Worm (Caenorhabditis elegans): Measurements from ENCODE around the gene K08H2.10.

Gene K08H2.10

DNA sequence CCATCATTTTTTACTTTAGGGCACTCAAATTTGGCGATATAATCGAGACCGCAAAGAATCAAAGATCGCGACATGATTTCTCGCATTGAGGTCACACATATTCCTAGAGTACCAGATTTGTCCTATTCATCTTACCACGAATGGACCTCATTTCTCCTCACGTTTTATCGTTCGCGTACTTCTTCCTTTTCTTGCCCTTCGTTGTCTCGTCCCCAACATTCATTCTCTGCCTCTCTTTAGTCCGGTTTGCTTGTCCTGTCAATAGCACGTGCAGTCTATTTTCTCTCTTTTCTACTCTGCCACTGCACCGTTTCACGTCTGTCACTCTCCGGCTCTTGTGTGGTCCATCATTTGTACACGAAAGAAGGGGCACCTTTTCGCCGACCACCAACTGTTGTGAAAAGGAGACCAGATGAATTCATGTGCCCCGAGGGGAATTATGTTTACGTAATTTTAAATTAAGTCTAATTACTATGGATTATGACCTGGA lies 6.2 kb upstream of the K08H2.10 start (continued):
- TF ChIP-seq isw-1 (GFP tag; IDR thresholded peaks at IDR 0.05), result no peak; the same call in none of the 2 replicates
- peak; percentile 28 for TF ChIP-seq nhr-237 (tag; optimal IDR thresholded peaks at IDR 0.05)
- TF ChIP-seq nhr-20 (tag; optimal IDR thresholded peaks at IDR 0.05), result peak; percentile 89
- peak; percentile 35 for TF ChIP-seq irx-1 (tag; optimal IDR thresholded peaks at IDR 0.05)
- no peak for TF ChIP-seq Y116A8C.19 (tag; optimal IDR thresholded peaks at IDR 0.05; ENCODE audit: borderline replicate concordance)
- TF ChIP-seq C04F5.9 (tag; optimal IDR thresholded peaks at IDR 0.05), result no peak
- peak; percentile 56 for TF ChIP-seq dsc-1 (tag; optimal IDR thresholded peaks at IDR 0.05)
- peak; percentile 34 to 39 for TF ChIP-seq efl-1 (optimal IDR thresholded peaks at IDR 0.05)
- TF ChIP-seq efl-1 (GFP tag; optimal IDR thresholded peaks at IDR 0.05 in 1 of 2), result peak in 1 of 2 experiments; percentile 46
- no peak for TF ChIP-seq ceh-90 (tag; optimal IDR thresholded peaks at IDR 0.05)
- TF ChIP-seq nhr-85 (tag), result peak; percentile 87
- TF ChIP-seq egl-13 (tag; optimal IDR thresholded peaks at IDR 0.05), result no peak
- TF ChIP-seq rnt-1 (tag; optimal IDR thresholded peaks at IDR 0.05), result peak; percentile 82
- TF ChIP-seq lin-13 (GFP tag; optimal IDR thresholded peaks at IDR 0.05), result peak; percentile 25
- TF ChIP-seq sup-37 (GFP tag; optimal IDR thresholded peaks at IDR 0.05), result no peak
- peak; percentile 26 for TF ChIP-seq pag-3 (tag; optimal IDR thresholded peaks at IDR 0.05; ENCODE audit: borderline replicate concordance, insufficient read depth)
- no peak for TF ChIP-seq dpl-1 (GFP tag; optimal IDR thresholded peaks at IDR 0.05)
- TF ChIP-seq aha-1 (tag; optimal IDR thresholded peaks at IDR 0.05), result peak; percentile 26
- TF ChIP-seq ces-1 (GFP tag; optimal IDR thresholded peaks at IDR 0.05), result no peak
- peak; percentile 60 for TF ChIP-seq grh-1 (GFP tag; IDR thresholded peaks at IDR 0.05)
- TF ChIP-seq nhr-12 (tag; optimal IDR thresholded peaks at IDR 0.05), result no peak
- TF ChIP-seq ztf-11 (tag; optimal IDR thresholded peaks at IDR 0.05), result no peak
- no peak for TF ChIP-seq hlh-4 (tag; optimal IDR thresholded peaks at IDR 0.05)
- TF ChIP-seq pqm-1 (tag; optimal IDR thresholded peaks at IDR 0.05), result no peak
- TF ChIP-seq ceh-8 (GFP tag; optimal IDR thresholded peaks at IDR 0.05), result no peak
- no peak for TF ChIP-seq ceh-63 (GFP tag; optimal IDR thresholded peaks at IDR 0.05)
- TF ChIP-seq lin-35 (GFP tag; optimal IDR thresholded peaks at IDR 0.05), result peak; percentile 64 to 74
- no peak for TF ChIP-seq nhr-76 (tag; optimal IDR thresholded peaks at IDR 0.05)
- TF ChIP-seq zip-4 (GFP tag; optimal IDR thresholded peaks at IDR 0.05), result no peak
- no peak for TF ChIP-seq unc-98 (GFP tag; IDR thresholded peaks at IDR 0.05)
- TF ChIP-seq unc-86 (tag; optimal IDR thresholded peaks at IDR 0.05), result peak; percentile 55
- no peak for TF ChIP-seq ceh-88 (GFP tag; IDR thresholded peaks at IDR 0.05)

DNA sequence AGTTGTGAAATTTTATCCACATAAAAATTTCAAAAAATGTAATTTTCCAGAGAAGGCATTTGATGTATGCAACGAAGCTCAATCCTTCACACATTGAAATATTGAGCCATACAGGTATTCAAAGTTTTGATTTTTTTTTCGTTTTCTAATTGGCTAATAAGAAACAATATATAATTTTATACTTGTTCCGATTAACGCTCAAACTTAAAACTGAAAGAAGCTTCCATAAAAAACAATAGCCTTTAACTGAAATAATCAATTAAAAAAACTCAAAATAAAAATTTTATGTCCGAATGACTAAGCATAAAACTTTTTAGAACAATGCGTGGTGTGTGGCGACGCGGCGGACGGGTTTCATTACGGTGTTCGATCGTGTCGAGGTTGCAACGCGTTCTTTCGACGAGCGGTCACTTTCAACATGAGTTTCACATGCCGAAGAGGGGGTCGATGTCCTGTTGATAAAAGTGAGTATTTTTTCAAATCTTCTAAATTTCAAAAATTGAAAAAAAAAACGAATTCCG lies 5.6 kb upstream of the K08H2.10 start, which contains the start of gene nhr-32:
nhr-32 (plus strand) TSS at position 51 of the 521 bp plus-strand sequence.
- TF ChIP-seq fkh-10 (GFP tag; optimal IDR thresholded peaks at IDR 0.05) (no peak), sox-4 (tag; optimal IDR thresholded peaks at IDR 0.05) (no peak), jun-1 (tag; optimal IDR thresholded peaks at IDR 0.05) (no peak), nhr-76 (tag; optimal IDR thresholded peaks at IDR 0.05) (no peak), nhr-85 (tag) (no peak), aha-1 (tag; optimal IDR thresholded peaks at IDR 0.05) (no peak), xbp-1 (tag; optimal IDR thresholded peaks at IDR 0.05) (no peak), tbx-2 (tag; optimal IDR thresholded peaks at IDR 0.05) (no peak), elt-3 (tag; optimal IDR thresholded peaks at IDR 0.05) (no peak), isw-1 (GFP tag; IDR thresholded peaks at IDR 0.05) (no peak), nhr-12 (tag; optimal IDR thresholded peaks at IDR 0.05) (no peak), nhr-19 (GFP tag; conservative IDR thresholded peaks at IDR 0.05) (no peak), skn-1 (tag; optimal IDR thresholded peaks at IDR 0.05) (no peak), ceh-90 (tag; optimal IDR thresholded peaks at IDR 0.05) (no peak), hlh-4 (tag; optimal IDR thresholded peaks at IDR 0.05) (no peak), tlp-1 (tag; optimal IDR thresholded peaks at IDR 0.05) (no peak), ztf-11 (tag; optimal IDR thresholded peaks at IDR 0.05) (no peak), aly-2 (tag; optimal IDR thresholded peaks at IDR 0.05) (no peak), nhr-20 (tag; optimal IDR thresholded peaks at IDR 0.05) (no peak), mab-9 (GFP tag; IDR thresholded peaks at IDR 0.05) (no peak)
